In the genomic region with DNA sequence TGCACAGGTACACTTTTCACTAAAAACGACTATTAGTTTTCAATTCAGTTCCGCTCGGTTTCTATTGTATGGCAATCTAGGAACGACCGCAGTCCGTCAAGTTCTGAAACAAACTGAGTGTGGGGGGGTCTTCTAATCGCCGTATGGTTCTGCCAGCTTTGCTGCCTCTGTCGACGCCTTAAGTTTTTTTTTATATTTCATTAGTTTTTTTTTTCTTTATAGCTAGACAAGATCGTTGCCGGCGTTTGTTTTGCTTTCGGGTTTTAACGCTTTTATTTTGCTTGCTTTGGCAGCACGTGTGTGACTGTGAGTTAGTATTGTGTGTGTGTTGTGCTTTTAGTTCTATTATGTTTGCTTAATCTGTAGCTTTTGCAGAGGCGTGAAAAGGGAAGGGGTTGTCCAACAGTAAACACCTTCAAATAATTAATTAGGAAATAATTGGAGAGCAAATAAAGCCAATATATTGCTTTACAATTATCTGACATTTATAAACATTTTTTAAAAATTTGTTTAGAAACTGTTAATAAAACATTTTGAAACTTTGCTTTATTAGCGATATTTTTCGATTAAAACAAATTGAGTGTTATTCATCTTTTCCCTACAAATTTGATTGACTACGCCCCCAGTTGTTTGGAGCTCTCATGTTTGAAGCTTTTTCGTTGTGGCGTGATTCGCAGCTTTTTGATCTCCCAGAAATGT, we compare ENCODE assay signal across 1 fruit fly cellular context.
A peak's percentile ranks its signal among the peaks of the same experiment; 100 is the strongest.
TF ChIP-seq lines count a peak whose summit lies in the region.

Gene Acsf2, minus strand, starts transcription at position 116 of the 699 bp plus-strand sequence.

TF ChIP-seq in whole organism, embryonic, 481 proteins besides CTCF, POLR2A, EP300 and RAD21 (continued from another document and continues in another):
- TF ChIP-seq bbx (GFP tag; IDR thresholded peaks at IDR 0.05; lab: Robert Waterston, UW; ENCODE audit: partially characterized antibody) (no peak), Xrp1 (GFP tag; IDR thresholded peaks at IDR 0.05; lab: Robert Waterston, UW) (peak; percentile 86), CG18011 (GFP tag; optimal IDR thresholded peaks at IDR 0.05; lab: Kevin White, UChicago) (peak; percentile 87), ems (GFP tag; optimal IDR thresholded peaks at IDR 0.05; lab: Kevin White, UChicago) (peak; percentile 92), CG9215 (GFP tag; IDR thresholded peaks at IDR 0.05; lab: Robert Waterston, UW) (peak; percentile 99), zen2 (GFP tag; IDR thresholded peaks at IDR 0.05; lab: Robert Waterston, UW; ENCODE audit: partially characterized antibody) (no peak), NFAT (GFP tag; IDR thresholded peaks at IDR 0.05; lab: Robert Waterston, UW) (peak; percentile 98), nerfin-2 (GFP tag; IDR thresholded peaks at IDR 0.05; lab: Robert Waterston, UW; ENCODE audit: partially characterized antibody) (no peak), CG12219 (GFP tag; optimal IDR thresholded peaks at IDR 0.05; lab: Kevin White, UChicago) (peak; percentile 85), vvl (GFP tag; IDR thresholded peaks at IDR 0.05; lab: Robert Waterston, UW) (peak; percentile 93), cwo (GFP tag; optimal IDR thresholded peaks at IDR 0.05; lab: Kevin White, UChicago) (peak; percentile 99), CG6791 (GFP tag; IDR thresholded peaks at IDR 0.05; lab: Robert Waterston, UW; ENCODE audit: partially characterized antibody) (no peak), CG32772 (GFP tag; IDR thresholded peaks at IDR 0.05; lab: Robert Waterston, UW) (peak; percentile 90), mam (GFP tag; optimal IDR thresholded peaks at IDR 0.05; lab: Kevin White, UChicago) (peak; percentile 98), lmd (GFP tag; IDR thresholded peaks at IDR 0.05; lab: Robert Waterston, UW) (peak; percentile 98), crc (GFP tag; optimal IDR thresholded peaks at IDR 0.05; lab: Kevin White, UChicago) (peak; percentile 89), Hr51 (GFP tag; optimal IDR thresholded peaks at IDR 0.05; lab: Kevin White, UChicago) (peak; percentile 95 to 97), Ravus (GFP tag; IDR thresholded peaks at IDR 0.05; lab: Robert Waterston, UW) (peak; percentile 86), ac (GFP tag; optimal IDR thresholded peaks at IDR 0.05; lab: Kevin White, UChicago) (no peak), sima (GFP tag; optimal IDR thresholded peaks at IDR 0.05; lab: Kevin White, UChicago) (peak; percentile 81), lov (optimal IDR thresholded peaks at IDR 0.05; lab: Kevin White, UChicago) (no peak), lov (GFP tag; IDR thresholded peaks at IDR 0.05; lab: Robert Waterston, UW) (no peak), gcm2 (GFP tag; optimal IDR thresholded peaks at IDR 0.05; lab: Kevin White, UChicago) (peak; percentile 63), stc (GFP tag; IDR thresholded peaks at IDR 0.05; lab: Robert Waterston, UW) (peak; percentile 91), gsb (GFP tag; IDR thresholded peaks at IDR 0.05; lab: Robert Waterston, UW) (peak; percentile 97), CG7839 (tag; optimal IDR thresholded peaks at IDR 0.05; lab: Kevin White, UChicago) (peak; percentile 98), CG2889 (GFP tag; IDR thresholded peaks at IDR 0.05; lab: Robert Waterston, UW) (peak; percentile 90), fd64A (GFP tag; optimal IDR thresholded peaks at IDR 0.05; lab: Kevin White, UChicago) (no peak), CG7786 (GFP tag; optimal IDR thresholded peaks at IDR 0.05; lab: Kevin White, UChicago) (peak; percentile 98), gcm (GFP tag; optimal IDR thresholded peaks at IDR 0.05; lab: Kevin White, UChicago) (peak; percentile 72), CG14050 (GFP tag; IDR thresholded peaks at IDR 0.05; lab: Robert Waterston, UW) (peak; percentile 89), Ptx1 (GFP tag; IDR thresholded peaks at IDR 0.05; lab: Robert Waterston, UW) (peak; percentile 97), CG30431 (GFP tag; optimal IDR thresholded peaks at IDR 0.05; lab: Kevin White, UChicago) (peak; percentile 81), btn (GFP tag; optimal IDR thresholded peaks at IDR 0.05; lab: Kevin White, UChicago) (no peak), Camta (GFP tag; optimal IDR thresholded peaks at IDR 0.05; lab: Kevin White, UChicago) (peak; percentile 93), CG11695 (GFP tag; IDR thresholded peaks at IDR 0.05; lab: Robert Waterston, UW) (peak; percentile 97), sr (GFP tag; IDR thresholded peaks at IDR 0.05; lab: Robert Waterston, UW) (peak; percentile 40; the same call in 1 of the 3 replicates), mirr (GFP tag; optimal IDR thresholded peaks at IDR 0.05; lab: Kevin White, UChicago) (peak; percentile 95), C15 (GFP tag; IDR thresholded peaks at IDR 0.05; lab: Robert Waterston, UW) (peak; percentile 92), CG9932 (GFP tag; IDR thresholded peaks at IDR 0.05; lab: Robert Waterston, UW) (peak; percentile 98), wdn (GFP tag; IDR thresholded peaks at IDR 0.05; lab: Robert Waterston, UW) (peak; percentile 95), CG11093 (GFP tag; IDR thresholded peaks at IDR 0.05; lab: Robert Waterston, UW) (peak; percentile 87), CG14710 (tag; optimal IDR thresholded peaks at IDR 0.05; lab: Kevin White, UChicago) (peak; percentile 13), cad (GFP tag; optimal IDR thresholded peaks at IDR 0.05; lab: Kevin White, UChicago) (no peak), CG14441 (GFP tag; IDR thresholded peaks at IDR 0.05; lab: Robert Waterston, UW) (peak; percentile 95), Taf1 (GFP tag; IDR thresholded peaks at IDR 0.05; lab: Robert Waterston, UW) (peak; percentile 96), CG1529 (GFP tag; optimal IDR thresholded peaks at IDR 0.05; lab: Kevin White, UChicago) (peak; percentile 35), CG12769 (tag; optimal IDR thresholded peaks at IDR 0.05; lab: Kevin White, UChicago) (peak; percentile 95), CG31388 (GFP tag; optimal IDR thresholded peaks at IDR 0.05; lab: Kevin White, UChicago) (peak; percentile 79), CG10147 (GFP tag; optimal IDR thresholded peaks at IDR 0.05; lab: Kevin White, UChicago) (peak; percentile 99), fd102C (GFP tag; optimal IDR thresholded peaks at IDR 0.05; lab: Kevin White, UChicago) (no peak), Rfx (GFP tag; IDR thresholded peaks at IDR 0.05; lab: Robert Waterston, UW) (peak; percentile 99), CG34376 (GFP tag; optimal IDR thresholded peaks at IDR 0.05; lab: Kevin White, UChicago) (peak; percentile 97), CG30403 (GFP tag; optimal IDR thresholded peaks at IDR 0.05; lab: Kevin White, UChicago) (peak; percentile 98), Hmx (GFP tag; optimal IDR thresholded peaks at IDR 0.05; lab: Kevin White, UChicago) (peak; percentile 94), CG31224 (GFP tag; IDR thresholded peaks at IDR 0.05; lab: Robert Waterston, UW) (peak; percentile 96), Stat92E (GFP tag; optimal IDR thresholded peaks at IDR 0.05; lab: Kevin White, UChicago) (no peak), gem (tag; optimal IDR thresholded peaks at IDR 0.05; lab: Kevin White, UChicago) (peak; percentile 98), CG4328 (GFP tag; optimal IDR thresholded peaks at IDR 0.05; lab: Kevin White, UChicago) (peak; percentile 91), sd (tag; optimal IDR thresholded peaks at IDR 0.05; lab: Kevin White, UChicago) (peak; percentile 93), CG14965 (GFP tag; optimal IDR thresholded peaks at IDR 0.05; lab: Kevin White, UChicago; ENCODE audit: borderline replicate concordance) (peak; percentile 41), Hr3 (GFP tag; optimal IDR thresholded peaks at IDR 0.05; lab: Kevin White, UChicago) (peak; percentile 93), CG7556 (GFP tag; optimal IDR thresholded peaks at IDR 0.05; lab: Kevin White, UChicago) (peak; percentile 97), sug (tag; optimal IDR thresholded peaks at IDR 0.05; lab: Kevin White, UChicago) (peak; percentile 98), sc (optimal IDR thresholded peaks at IDR 0.05; lab: Kevin White, UChicago) (no peak), sc (GFP tag; optimal IDR thresholded peaks at IDR 0.05; lab: Kevin White, UChicago) (no peak), CG3726 (GFP tag; IDR thresholded peaks at IDR 0.05; lab: Robert Waterston, UW) (peak; percentile 76; the same call in 1 of the 3 replicates), Dfd (GFP tag; optimal IDR thresholded peaks at IDR 0.05; lab: Kevin White, UChicago) (no peak), onecut (GFP tag; IDR thresholded peaks at IDR 0.05; lab: Robert Waterston, UW) (peak; percentile 70), CG10274 (GFP tag; optimal IDR thresholded peaks at IDR 0.05; lab: Kevin White, UChicago) (peak; percentile 87), luna (GFP tag; optimal IDR thresholded peaks at IDR 0.05; lab: Kevin White, UChicago) (peak; percentile 92), CG6254 (GFP tag; optimal IDR thresholded peaks at IDR 0.05; lab: Kevin White, UChicago) (no peak), dpn (GFP tag; optimal IDR thresholded peaks at IDR 0.05; lab: Kevin White, UChicago) (peak; percentile 95 to 96), Hr78 (GFP tag; optimal IDR thresholded peaks at IDR 0.05; lab: Kevin White, UChicago) (no peak), grn (GFP tag; optimal IDR thresholded peaks at IDR 0.05; lab: Kevin White, UChicago) (peak; percentile 50), CG17912 (GFP tag; optimal IDR thresholded peaks at IDR 0.05; lab: Kevin White, UChicago) (peak; percentile 41), HmgD (GFP tag; optimal IDR thresholded peaks at IDR 0.05; lab: Kevin White, UChicago) (peak; percentile 59), pzg (GFP tag; optimal IDR thresholded peaks at IDR 0.05; lab: Kevin White, UChicago) (peak; percentile 21), CG8765 (GFP tag; IDR thresholded peaks at IDR 0.05; lab: Robert Waterston, UW) (peak; percentile 89; the same call in 1 of the 2 replicates), CG9727 (GFP tag; optimal IDR thresholded peaks at IDR 0.05; lab: Kevin White, UChicago) (peak; percentile 95), MTF-1 (GFP tag; optimal IDR thresholded peaks at IDR 0.05; lab: Kevin White, UChicago; ENCODE audit: borderline replicate concordance) (peak; percentile 45), Mrtf (GFP tag; IDR thresholded peaks at IDR 0.05; lab: Robert Waterston, UW) (peak; percentile 91), lola (GFP tag; optimal IDR thresholded peaks at IDR 0.05; lab: Kevin White, UChicago) (no peak), CG11504 (tag; optimal IDR thresholded peaks at IDR 0.05; lab: Kevin White, UChicago) (peak; percentile 94), bsh (GFP tag; optimal IDR thresholded peaks at IDR 0.05; lab: Kevin White, UChicago) (peak in 1 of 2 experiments; percentile 45), tll (GFP tag; optimal IDR thresholded peaks at IDR 0.05; lab: Kevin White, UChicago) (no peak), Lpt (GFP tag; optimal IDR thresholded peaks at IDR 0.05; lab: Kevin White, UChicago) (no peak), HLHmδ (GFP tag; optimal IDR thresholded peaks at IDR 0.05; lab: Kevin White, UChicago) (no peak), Nf-YA (GFP tag; IDR thresholded peaks at IDR 0.05; lab: Robert Waterston, UW) (peak; percentile 68; the same call in 1 of the 2 replicates), CG7271 (tag; optimal IDR thresholded peaks at IDR 0.05; lab: Kevin White, UChicago) (peak; percentile 28), CG11723 (GFP tag; optimal IDR thresholded peaks at IDR 0.05; lab: Kevin White, UChicago) (peak; percentile 82), D19B (GFP tag; optimal IDR thresholded peaks at IDR 0.05; lab: Kevin White, UChicago) (peak; percentile 96), Deaf1 (tag; optimal IDR thresholded peaks at IDR 0.05; lab: Kevin White, UChicago) (peak; percentile 87), otp (GFP tag; IDR thresholded peaks at IDR 0.05; lab: Robert Waterston, UW) (peak; percentile 73), CG32767 (GFP tag; IDR thresholded peaks at IDR 0.05; lab: Robert Waterston, UW) (peak; percentile 91), zen (tag; optimal IDR thresholded peaks at IDR 0.05; lab: Kevin White, UChicago) (peak; percentile 80), CG4820 (GFP tag; optimal IDR thresholded peaks at IDR 0.05; lab: Kevin White, UChicago) (peak; percentile 83), CG32532 (GFP tag; IDR thresholded peaks at IDR 0.05; lab: Robert Waterston, UW) (peak; percentile 99), CG3065 (GFP tag; optimal IDR thresholded peaks at IDR 0.05; lab: Kevin White, UChicago) (peak; percentile 64), Hsf (GFP tag; optimal IDR thresholded peaks at IDR 0.05; lab: Kevin White, UChicago) (peak; percentile 96), CG8281 (tag; optimal IDR thresholded peaks at IDR 0.05; lab: Kevin White, UChicago) (peak; percentile 83), CG1233 (GFP tag; optimal IDR thresholded peaks at IDR 0.05; lab: Kevin White, UChicago) (peak; percentile 95), tna (GFP tag; IDR thresholded peaks at IDR 0.05; lab: Robert Waterston, UW; ENCODE audit: partially characterized antibody) (no peak), unpg (GFP tag; optimal IDR thresholded peaks at IDR 0.05; lab: Kevin White, UChicago) (peak; percentile 95), fu2 (GFP tag; optimal IDR thresholded peaks at IDR 0.05; lab: Kevin White, UChicago) (peak; percentile 98), toy (GFP tag; IDR thresholded peaks at IDR 0.05; lab: Robert Waterston, UW) (peak; percentile 97), CG10366 (GFP tag; IDR thresholded peaks at IDR 0.05; lab: Robert Waterston, UW) (peak; percentile 91), CG15601 (tag; optimal IDR thresholded peaks at IDR 0.05; lab: Kevin White, UChicago) (peak; percentile 25), CG18262 (tag; optimal IDR thresholded peaks at IDR 0.05; lab: Kevin White, UChicago) (peak; percentile 85), ERR (GFP tag; optimal IDR thresholded peaks at IDR 0.05; lab: Kevin White, UChicago) (peak; percentile 93), Dad (GFP tag; optimal IDR thresholded peaks at IDR 0.05; lab: Kevin White, UChicago) (peak; percentile 92), CG11456 (GFP tag; IDR thresholded peaks at IDR 0.05; lab: Robert Waterston, UW) (peak; percentile 98), CG5953 (GFP tag; IDR thresholded peaks at IDR 0.05; lab: Robert Waterston, UW) (peak; percentile 52; the same call in 1 of the 2 replicates), CG10431 (GFP tag; optimal IDR thresholded peaks at IDR 0.05; lab: Kevin White, UChicago) (no peak), HLH54F (GFP tag; optimal IDR thresholded peaks at IDR 0.05; lab: Kevin White, UChicago) (peak; percentile 97), Med (GFP tag; lab: Kevin White, UChicago) (peak; percentile 99), CG14860 (GFP tag; IDR thresholded peaks at IDR 0.05; lab: Robert Waterston, UW; ENCODE audit: partially characterized antibody) (no peak), CG17328 (GFP tag; IDR thresholded peaks at IDR 0.05; lab: Robert Waterston, UW) (peak; percentile 71), sim (GFP tag; IDR thresholded peaks at IDR 0.05; lab: Robert Waterston, UW) (peak; percentile 66; the same call in 1 of the 2 replicates), CG6683 (GFP tag; optimal IDR thresholded peaks at IDR 0.05; lab: Kevin White, UChicago) (peak; percentile 95), ro (GFP tag; IDR thresholded peaks at IDR 0.05; lab: Robert Waterston, UW) (peak; percentile 80), CG14014 (GFP tag; IDR thresholded peaks at IDR 0.05; lab: Robert Waterston, UW) (peak; percentile 97)
